Fruit fly (Drosophila melanogaster) whole organism, wandering third instar larva: ENCODE measurements around the gene CG11891.

Experiments
- Abd-B ChIP-seq: fragments of >200 bp; optimal IDR thresholded peaks from 2 replicates; lab custom pipeline; 2017; ENCODE audit warnings: missing biosample characterization, missing genetic modification characterization
- CG9705 ChIP-seq: fragments of 200-800 bp; sonication (Bioruptor generic); optimal IDR thresholded peaks from 2 replicates; lab custom pipeline; 2018; ENCODE audit warnings: missing biosample characterization, mild to moderate bottlenecking, missing genetic modification characterization
- CrebA ChIP-seq: fragments of 200-800 bp; sonication (Bioruptor generic); optimal IDR thresholded peaks from 2 replicates; lab custom pipeline; 2016; ENCODE audit warnings: missing biosample characterization, mild to moderate bottlenecking, missing genetic modification characterization, borderline replicate concordance
- Dfd ChIP-seq: fragments of >200 bp; optimal IDR thresholded peaks from 2 replicates; lab custom pipeline; 2017; ENCODE audit warnings: missing biosample characterization, missing genetic modification characterization
- Dif ChIP-seq: fragments of 200-275, 200-300 bp; sonication (Bioruptor generic); optimal IDR thresholded peaks from 2 replicates; lab custom pipeline; 2018; ENCODE audit warnings: missing biosample characterization, missing genetic modification characterization; ENCODE audit not compliant: partially characterized antibody
- GATAd ChIP-seq: sonication (Bioruptor generic); optimal IDR thresholded peaks from 2 replicates; lab custom pipeline; 2016; ENCODE audit warnings: missing biosample characterization, missing genetic modification characterization
- HLH106 ChIP-seq: fragments of 200-800 bp; optimal IDR thresholded peaks from 3 replicates; lab custom pipeline; 2019; ENCODE audit warnings: missing biosample characterization, mild to moderate bottlenecking, missing genetic modification characterization, moderate library complexity
- Hnf4 ChIP-seq: fragments of 200-800 bp; sonication (Bioruptor generic); optimal IDR thresholded peaks from 2 replicates; lab custom pipeline; 2016; ENCODE audit warnings: missing biosample characterization, mild to moderate bottlenecking, missing genetic modification characterization
- Hr83 ChIP-seq: fragments of 200-300 bp; sonication (Bioruptor generic); optimal IDR thresholded peaks from 2 replicates; lab custom pipeline; 2016; ENCODE audit warnings: missing biosample characterization, mild to moderate bottlenecking, missing genetic modification characterization, moderate library complexity; ENCODE audit not compliant: poor library complexity, severe bottlenecking
- Jra ChIP-seq: sonication (Bioruptor generic); optimal IDR thresholded peaks from 2 replicates; lab custom pipeline; 2016; ENCODE audit warnings: missing biosample characterization, missing genetic modification characterization
- N ChIP-seq: fragments of >200 bp; optimal IDR thresholded peaks from 2 replicates; lab custom pipeline; 2018; ENCODE audit warnings: missing biosample characterization, missing external identifiers, missing genetic modification characterization
- OdsH ChIP-seq: fragments of 200-800 bp; sonication (Bioruptor generic); optimal IDR thresholded peaks from 2 replicates; lab custom pipeline; 2016; ENCODE audit warnings: missing biosample characterization, mild to moderate bottlenecking, missing genetic modification characterization
- Rel ChIP-seq, 2 experiments: fragments of 200-800 bp; sonication (Bioruptor generic) in 1 of 2; optimal IDR thresholded peaks; 2 replicates in 1 of 2; 3 replicates in 1 of 2; lab custom pipeline; 2016 to 2019; ENCODE audit warnings: mild to moderate bottlenecking in 2 of 2, missing biosample characterization in 2 of 2, missing genetic modification characterization in 2 of 2, moderate library complexity in 1 of 2
- Sp1 ChIP-seq: fragments of 200-800 bp; sonication (Bioruptor generic); optimal IDR thresholded peaks from 3 replicates; lab custom pipeline; 2019; ENCODE audit warnings: missing biosample characterization, mild to moderate bottlenecking, missing genetic modification characterization, moderate library complexity
- Vsx2 ChIP-seq: fragments of 200-300, 225-300 bp; sonication (Bioruptor generic); optimal IDR thresholded peaks from 2 replicates; lab custom pipeline; 2018; ENCODE audit warnings: missing biosample characterization, missing genetic modification characterization; ENCODE audit not compliant: partially characterized antibody
- br ChIP-seq: fragments of 200-800 bp; sonication (Bioruptor generic); optimal IDR thresholded peaks from 2 replicates; lab custom pipeline; 2016; ENCODE audit warnings: missing biosample characterization, missing genetic modification characterization
- brk ChIP-seq: fragments of 200-800 bp; sonication (Bioruptor generic); optimal IDR thresholded peaks from 2 replicates; lab custom pipeline; 2016; ENCODE audit warnings: missing biosample characterization, mild to moderate bottlenecking, missing genetic modification characterization
- dl ChIP-seq, 2 experiments: fragments of 175-275, 200-275 bp in 1 of 2; fragments of 200-275 bp in 1 of 2; sonication (Bioruptor generic); optimal IDR thresholded peaks; lab custom pipeline; 2018; ENCODE audit warnings: mild to moderate bottlenecking in 2 of 2, missing biosample characterization in 2 of 2, missing genetic modification characterization in 2 of 2, moderate library complexity in 2 of 2; ENCODE audit not compliant: partially characterized antibody in 2 of 2, insufficient read depth in 1 of 2
- dmrt93B ChIP-seq: fragments of 200-800 bp; sonication (Bioruptor generic); optimal IDR thresholded peaks from 2 replicates; lab custom pipeline; 2018; ENCODE audit warnings: missing biosample characterization, mild to moderate bottlenecking, missing genetic modification characterization
- dsf ChIP-seq: sonication (Bioruptor generic); optimal IDR thresholded peaks from 2 replicates; lab custom pipeline; 2016; ENCODE audit warnings: missing biosample characterization, missing genetic modification characterization, borderline replicate concordance
- ey ChIP-seq: fragments of 200-800 bp; sonication (Bioruptor generic); optimal IDR thresholded peaks from 2 replicates; lab custom pipeline; 2016; ENCODE audit warnings: missing biosample characterization, missing genetic modification characterization
- foxo ChIP-seq, 2 experiments: fragments of 200-800 bp; sonication (Bioruptor generic); optimal IDR thresholded peaks; 2 replicates in 1 of 2; 3 replicates in 1 of 2; lab custom pipeline; 2016 to 2017; ENCODE audit warnings: missing biosample characterization in 2 of 2, missing genetic modification characterization in 2 of 2
- fru ChIP-seq: fragments of 200-800 bp; sonication (Bioruptor generic); optimal IDR thresholded peaks from 3 replicates; lab custom pipeline; 2016; ENCODE audit warnings: missing biosample characterization, mild to moderate bottlenecking, missing genetic modification characterization
- h ChIP-seq: fragments of 200-800 bp; sonication (Bioruptor generic); optimal IDR thresholded peaks from 3 replicates; lab custom pipeline; 2016; ENCODE audit warnings: missing biosample characterization, mild to moderate bottlenecking, missing genetic modification characterization
- lola ChIP-seq: fragments of >200 bp; optimal IDR thresholded peaks from 2 replicates; lab custom pipeline; 2017; ENCODE audit warnings: missing biosample characterization, missing genetic modification characterization
- rgr ChIP-seq: fragments of 200-800 bp; sonication (Bioruptor generic); optimal IDR thresholded peaks from 3 replicates; lab custom pipeline; 2016; ENCODE audit warnings: missing biosample characterization, mild to moderate bottlenecking, missing genetic modification characterization
- sage ChIP-seq: fragments of 200-800 bp; sonication (Bioruptor generic); optimal IDR thresholded peaks from 2 replicates; lab custom pipeline; 2016; ENCODE audit warnings: missing biosample characterization, mild to moderate bottlenecking, missing genetic modification characterization
- sv ChIP-seq: fragments of 200-800 bp; sonication (Bioruptor generic); optimal IDR thresholded peaks from 3 replicates; lab custom pipeline; 2016; ENCODE audit warnings: missing biosample characterization, missing genetic modification characterization
- tai ChIP-seq: sonication (Bioruptor generic); optimal IDR thresholded peaks from 2 replicates; lab custom pipeline; 2016; ENCODE audit warnings: missing biosample characterization, missing genetic modification characterization
- usp ChIP-seq: fragments of >200 bp; optimal IDR thresholded peaks from 2 replicates; lab custom pipeline; 2017; ENCODE audit warnings: missing biosample characterization, missing genetic modification characterization
- woc ChIP-seq: sonication (Bioruptor generic); optimal IDR thresholded peaks from 2 replicates; lab custom pipeline; 2016; ENCODE audit warnings: missing biosample characterization, mild to moderate bottlenecking, missing genetic modification characterization

Gene CG11891

dm6 chr3R:25285173-25285572 lies 15.2 kb downstream of the CG11891 start, which contains the start of gene CG31104:
Gene CG31104, plus strand, starts transcription at chr3R:25285473.
- TF ChIP-seq h (GFP tag; lab: Kevin White, UChicago) (no peak), GATAd (no peak), sv (no peak), dsf (GFP tag; lab: Kevin White, UChicago) (no peak), lola (GFP tag; lab: Kevin White, UChicago) (no peak), ey (GFP tag; lab: Kevin White, UChicago) (no peak), foxo (GFP tag; optimal IDR thresholded peaks at IDR 0.05; lab: Kevin White, UChicago) (no peak), dl (GFP tag; optimal IDR thresholded peaks at IDR 0.05; lab: Kevin White, UChicago; ENCODE audit: insufficient read depth in 1 of 2, partially characterized antibody in 2 of 2) (no peak), Dfd (no peak), sage (GFP tag; lab: Kevin White, UChicago) (no peak), Jra (GFP tag; lab: Kevin White, UChicago) (no peak), CG9705 (GFP tag; lab: Kevin White, UChicago) (no peak), HLH106 (tag; lab: Kevin White, UChicago) (no peak), CrebA (GFP tag; lab: Kevin White, UChicago) (no peak), fru (GFP tag; lab: Kevin White, UChicago) (no peak), woc (no peak), N (GFP tag; lab: Kevin White, UChicago) (no peak), Rel (GFP tag; optimal IDR thresholded peaks at IDR 0.05; lab: Kevin White, UChicago) (no peak), Rel (tag; optimal IDR thresholded peaks at IDR 0.05; lab: Kevin White, UChicago) (no peak), brk (GFP tag; lab: Kevin White, UChicago) (no peak)

- TF ChIP-seq rgr (no peak), tai (GFP tag; lab: Kevin White, UChicago) (no peak), Abd-B (GFP tag; lab: Kevin White, UChicago) (no peak), Vsx2 (GFP tag; lab: Kevin White, UChicago) (no peak), ey (GFP tag; lab: Kevin White, UChicago) (no peak), Dfd (no peak), Sp1 (GFP tag; lab: Kevin White, UChicago) (no peak), Hnf4 (GFP tag; lab: Kevin White, UChicago) (no peak), Hr83 (GFP tag; lab: Kevin White, UChicago) (no peak), fru (GFP tag; lab: Kevin White, UChicago) (no peak), h (GFP tag; lab: Kevin White, UChicago) (no peak), br (GFP tag; lab: Kevin White, UChicago) (no peak)
- TF ChIP-seq, all 38 proteins: peak for 0
Observed at dm6 chr3R:25287128-25287527, 17.1 kb downstream of the CG11891 start, which contains the start of gene CG13658. Gene CG13658, plus strand, starts transcription at chr3R:25287474.

dm6 chr3R:25289589-25289988 lies 19.6 kb downstream of the CG11891 start, which contains the start of gene CG11893:
Gene CG11893, plus strand, starts transcription at chr3R:25289889.
- TF ChIP-seq usp (GFP tag; lab: Kevin White, UChicago) (no peak), rgr (no peak), brk (GFP tag; lab: Kevin White, UChicago) (no peak), Vsx2 (GFP tag; lab: Kevin White, UChicago) (no peak), Dif (GFP tag; lab: Kevin White, UChicago) (no peak)
- TF ChIP-seq, all 38 proteins: peak for 0

- TF ChIP-seq h (GFP tag; lab: Kevin White, UChicago) (peak; percentile 64), Rel (GFP tag; optimal IDR thresholded peaks at IDR 0.05; lab: Kevin White, UChicago) (peak; percentile 85), Rel (tag; optimal IDR thresholded peaks at IDR 0.05; lab: Kevin White, UChicago) (no peak), dl (GFP tag; optimal IDR thresholded peaks at IDR 0.05; lab: Kevin White, UChicago; ENCODE audit: insufficient read depth in 1 of 2, partially characterized antibody in 2 of 2) (no peak), dmrt93B (no peak), OdsH (GFP tag; lab: Kevin White, UChicago) (peak; percentile 16), sage (GFP tag; lab: Kevin White, UChicago) (peak; percentile 67), CrebA (GFP tag; lab: Kevin White, UChicago) (peak; percentile 93), brk (GFP tag; lab: Kevin White, UChicago) (peak; percentile 74), rgr (peak; percentile 21)
Observed at dm6 chr3R:25292864-25293284, 22.9 kb downstream of the CG11891 start, which contains the start of gene CG31098. Gene CG31098, minus strand, starts transcription at chr3R:25292977.
